Worm (Caenorhabditis elegans): ENCODE measurements around the gene T21D12.11.

Gene T21D12.11

ce11 chrIV:294737-295136 is 25.5 kb downstream of the T21D12.11 start:
- TF ChIP-seq php-3 (GFP tag; IDR thresholded peaks at IDR 0.05) (0 out of 2 replicates have a peak, but pooled peaks have one; percentile 12), nhr-11 (tag; optimal IDR thresholded peaks at IDR 0.05) (no peak), hlh-30 (tag; optimal IDR thresholded peaks at IDR 0.05; ENCODE audit: insufficient read depth) (peak; percentile 35), dmd-6 (GFP tag; IDR thresholded peaks at IDR 0.05) (peak; percentile 14; the same call in 1 of the 2 replicates), mxl-3 (GFP tag; optimal IDR thresholded peaks at IDR 0.05) (peak; percentile 46), daf-16 (GFP tag; optimal IDR thresholded peaks at IDR 0.05) (no peak), daf-16 (tag; optimal IDR thresholded peaks at IDR 0.05) (peak; percentile 20), hlh-11 (tag; optimal IDR thresholded peaks at IDR 0.05) (peak; percentile 30), dve-1 (tag; optimal IDR thresholded peaks at IDR 0.05; ENCODE audit: insufficient read depth) (peak; percentile 21), duxl-1 (tag; optimal IDR thresholded peaks at IDR 0.05; ENCODE audit: poor library complexity) (peak; percentile 25), lin-1 (GFP tag; IDR thresholded peaks at IDR 0.05) (peak; percentile 38; the same call in 1 of the 2 replicates), daf-8 (GFP tag; IDR thresholded peaks at IDR 0.05) (no peak), nhr-28 (tag; optimal IDR thresholded peaks at IDR 0.05) (peak; percentile 54), tra-1 (GFP tag; IDR thresholded peaks at IDR 0.05) (0 out of 2 replicates have a peak, but pooled peaks have one; percentile 6), ceh-20 (GFP tag; IDR thresholded peaks at IDR 0.05) (0 out of 2 replicates have a peak, but pooled peaks have one; percentile 12), unc-39 (tag; optimal IDR thresholded peaks at IDR 0.05) (no peak), mep-1 (tag; optimal IDR thresholded peaks at IDR 0.05) (no peak), pha-4 (GFP tag; IDR thresholded peaks at IDR 0.05) (peak; percentile 6; the same call in 1 of the 2 replicates), pha-4 (tag; optimal IDR thresholded peaks at IDR 0.05) (no peak), dmd-8 (GFP tag; IDR thresholded peaks at IDR 0.05) (0 out of 2 replicates have a peak, but pooled peaks have one; percentile 31), hmg-1.1 (GFP tag; IDR thresholded peaks at IDR 0.05) (0 out of 2 replicates have a peak, but pooled peaks have one; percentile 14), T26A8.4 (GFP tag; IDR thresholded peaks at IDR 0.05) (peak; percentile 28; the same call in 1 of the 2 replicates), spr-3 (GFP tag; optimal IDR thresholded peaks at IDR 0.05) (no peak)

- TF ChIP-seq mxl-2 (GFP tag; conservative IDR thresholded peaks at IDR 0.05) (peak; percentile 49; the same call in 1 of the 2 replicates), Y75B8A.6 (GFP tag; IDR thresholded peaks at IDR 0.05) (0 out of 2 replicates have a peak, but pooled peaks have one; percentile 21), rbr-2 (tag; optimal IDR thresholded peaks at IDR 0.05) (no peak), zfp-3 (GFP tag; conservative IDR thresholded peaks at IDR 0.05) (peak; percentile 23; the same call in 1 of the 2 replicates), fos-1 (tag; optimal IDR thresholded peaks at IDR 0.05) (no peak), aha-1 (tag) (peak; percentile 85), unc-62 (GFP tag; optimal IDR thresholded peaks at IDR 0.05 in 1 of 2) (peak in 1 of 2 experiments; percentile 92), unc-62 (tag; optimal IDR thresholded peaks at IDR 0.05) (no peak), snpc-1.2 (GFP tag; IDR thresholded peaks at IDR 0.05) (no peak), mep-1 (tag; optimal IDR thresholded peaks at IDR 0.05) (peak; percentile 52), tra-1 (GFP tag; IDR thresholded peaks at IDR 0.05) (peak; percentile 60; the same call in 1 of the 2 replicates), hmg-1.1 (GFP tag; IDR thresholded peaks at IDR 0.05) (no peak), hlh-11 (tag; optimal IDR thresholded peaks at IDR 0.05) (peak; percentile 89), ceh-20 (GFP tag; IDR thresholded peaks at IDR 0.05) (0 out of 2 replicates have a peak, but pooled peaks have one; percentile 33), zip-2 (tag; optimal IDR thresholded peaks at IDR 0.05) (no peak), php-3 (GFP tag; IDR thresholded peaks at IDR 0.05) (peak; percentile 91), saeg-2 (GFP tag; IDR thresholded peaks at IDR 0.05) (0 out of 2 replicates have a peak, but pooled peaks have one; percentile 10), mdl-1 (tag; optimal IDR thresholded peaks at IDR 0.05) (peak in 1 of 2 experiments; percentile 18), daf-16 (GFP tag; optimal IDR thresholded peaks at IDR 0.05) (no peak), daf-16 (tag; optimal IDR thresholded peaks at IDR 0.05) (peak; percentile 78), T26A8.4 (GFP tag; IDR thresholded peaks at IDR 0.05) (0 out of 2 replicates have a peak, but pooled peaks have one; percentile 31), ctbp-1 (GFP tag; IDR thresholded peaks at IDR 0.05) (no peak), ceh-62 (tag; optimal IDR thresholded peaks at IDR 0.05) (no peak), T20F7.1 (GFP tag; optimal IDR thresholded peaks at IDR 0.05) (peak; percentile 17), gei-8 (GFP tag; optimal IDR thresholded peaks at IDR 0.05) (peak; percentile 39), ceh-28 (tag; optimal IDR thresholded peaks at IDR 0.05) (no peak), mdt-29 (GFP tag; IDR thresholded peaks at IDR 0.05) (0 out of 2 replicates have a peak, but pooled peaks have one; percentile 30), zag-1 (tag; optimal IDR thresholded peaks at IDR 0.05) (no peak), dve-1 (tag; optimal IDR thresholded peaks at IDR 0.05; ENCODE audit: insufficient read depth) (peak; percentile 66), mxl-3 (GFP tag; optimal IDR thresholded peaks at IDR 0.05) (peak; percentile 44), lin-15B (tag; optimal IDR thresholded peaks at IDR 0.05) (no peak), nhr-102 (tag; optimal IDR thresholded peaks at IDR 0.05) (peak; percentile 54), nhr-48 (tag; optimal IDR thresholded peaks at IDR 0.05) (peak; percentile 54), D1046.2 (GFP tag; IDR thresholded peaks at IDR 0.05) (no peak), dmd-6 (GFP tag; IDR thresholded peaks at IDR 0.05) (peak; percentile 86), hlh-30 (tag; optimal IDR thresholded peaks at IDR 0.05; ENCODE audit: insufficient read depth) (peak; percentile 70), fkh-10 (GFP tag; optimal IDR thresholded peaks at IDR 0.05) (no peak)
Measured at ce11 chrIV:295734-296201, 26.6 kb downstream of the T21D12.11 start.
